Fruit fly (Drosophila melanogaster): ENCODE measurements around the gene CG32650.

DNA sequence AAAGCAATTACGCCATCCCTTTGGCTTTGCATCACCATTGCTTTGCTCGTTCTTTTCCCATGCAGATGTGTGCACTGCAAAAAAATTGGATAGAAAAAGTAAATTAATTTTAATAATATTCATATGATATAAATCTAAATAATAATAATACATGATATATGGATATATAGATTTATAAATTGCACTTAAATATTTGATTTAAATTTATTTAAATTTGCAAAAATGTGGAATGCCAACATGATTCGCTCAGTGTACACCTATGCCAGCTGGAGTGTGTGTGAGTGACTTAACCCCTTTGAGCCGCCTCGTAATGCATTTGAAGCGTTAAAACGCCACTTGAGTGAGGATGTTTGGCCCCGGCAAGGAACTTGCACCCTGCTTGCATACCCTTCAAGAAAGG, 15.3 kb upstream of the CG32650 start:
- TF ChIP-seq Sin3A (optimal IDR thresholded peaks at IDR 0.05), result no peak
- no peak for TF ChIP-seq psq (optimal IDR thresholded peaks at IDR 0.05)
- no peak for TF ChIP-seq h (optimal IDR thresholded peaks at IDR 0.05)
- no peak for TF ChIP-seq ttk (optimal IDR thresholded peaks at IDR 0.05)

All from Kc167 (cell line).